Fruit fly (Drosophila melanogaster) whole organism, embryonic: ENCODE data around the gene kibra.
A peak's percentile ranks its signal among the peaks of the same experiment; 100 is the strongest.

Source experiments
- C15 ChIP-seq: fragments of 200-800 bp; sonication (Bioruptor generic); IDR thresholded peaks from 3 replicates; pipeline ENCODE4 v1.3.6; 2022; ENCODE audit warnings: missing biosample characterization, missing genetic modification characterization
- CG10366 ChIP-seq: fragments of 200-800 bp; sonication (Bioruptor generic); IDR thresholded peaks from 2 replicates; pipeline ENCODE4 v1.3.6; 2022; ENCODE audit warnings: missing biosample characterization, missing genetic modification characterization
- CG10565 ChIP-seq: fragments of 200-800 bp; sonication (Bioruptor generic); optimal IDR thresholded peaks from 3 replicates; lab custom pipeline; 2016; ENCODE audit warnings: missing biosample characterization, mild to moderate bottlenecking, missing genetic modification characterization
- CG10959 ChIP-seq: fragments of 200-800 bp; sonication (Bioruptor generic); IDR thresholded peaks from 2 replicates; pipeline ENCODE4 v1.3.6; 2022; ENCODE audit warnings: missing biosample characterization, missing genetic modification characterization
- CG11093 ChIP-seq: fragments of 200-800 bp; sonication (Bioruptor generic); IDR thresholded peaks from 3 replicates; pipeline ENCODE4 v1.3.6; 2022; ENCODE audit warnings: missing biosample characterization, missing genetic modification characterization
- CG11696 ChIP-seq: fragments of 200-800 bp; sonication (Bioruptor generic); IDR thresholded peaks from 2 replicates; pipeline ENCODE4 v1.3.6; 2022; ENCODE audit warnings: missing biosample characterization, missing genetic modification characterization
- CG11723 ChIP-seq: fragments of 200-800 bp; sonication (Bioruptor generic); optimal IDR thresholded peaks from 2 replicates; lab custom pipeline; 2017; ENCODE audit warnings: missing biosample characterization, mild to moderate bottlenecking, missing genetic modification characterization
- CG12391 ChIP-seq: fragments of 200-800 bp; sonication (Bioruptor generic); optimal IDR thresholded peaks from 3 replicates; lab custom pipeline; 2018; ENCODE audit warnings: missing biosample characterization, mild to moderate bottlenecking, missing genetic modification characterization, moderate library complexity
- CG13287 ChIP-seq: fragments of 200-800 bp; sonication (Bioruptor generic); IDR thresholded peaks from 2 replicates; pipeline ENCODE4 v1.3.6; 2022; ENCODE audit warnings: missing biosample characterization, missing genetic modification characterization; ENCODE audit not compliant: partially characterized antibody
- CG17568 ChIP-seq: fragments of 200-800 bp; sonication (Bioruptor generic); optimal IDR thresholded peaks from 2 replicates; lab custom pipeline; 2018; ENCODE audit warnings: missing biosample characterization, mild to moderate bottlenecking, missing genetic modification characterization, moderate library complexity
- CG1832 ChIP-seq: fragments of 200-800 bp; sonication (Bioruptor generic); optimal IDR thresholded peaks from 2 replicates; lab custom pipeline; 2017; ENCODE audit warnings: missing biosample characterization, mild to moderate bottlenecking, missing genetic modification characterization, inconsistent platforms
- CG18764 ChIP-seq: fragments of 200-800 bp; sonication (Bioruptor generic); optimal IDR thresholded peaks from 3 replicates; lab custom pipeline; 2016; ENCODE audit warnings: missing biosample characterization, missing genetic modification characterization
- CG2120 ChIP-seq: fragments of 200-800 bp; sonication (Bioruptor generic); optimal IDR thresholded peaks from 3 replicates; lab custom pipeline; 2016; ENCODE audit warnings: missing biosample characterization, missing genetic modification characterization
- CG3838 ChIP-seq: fragments of 200-800 bp; sonication (Bioruptor generic); optimal IDR thresholded peaks from 3 replicates; lab custom pipeline; 2016; ENCODE audit warnings: missing biosample characterization, missing genetic modification characterization
- CG4328 ChIP-seq: fragments of 200-800 bp; sonication (Bioruptor generic); optimal IDR thresholded peaks from 3 replicates; lab custom pipeline; 2017; ENCODE audit warnings: missing biosample characterization, missing genetic modification reagents, missing genetic modification characterization
- CG4360 ChIP-seq: fragments of 200-800 bp; sonication (Bioruptor generic); IDR thresholded peaks from 2 replicates; pipeline ENCODE4 v1.3.6; 2022; ENCODE audit warnings: missing biosample characterization, missing genetic modification characterization
- CG4820 ChIP-seq: fragments of 200-800 bp; sonication (Bioruptor generic); optimal IDR thresholded peaks from 3 replicates; lab custom pipeline; 2016; ENCODE audit warnings: missing biosample characterization, missing genetic modification characterization
- CG6813 ChIP-seq: fragments of 200-800 bp; sonication (Bioruptor generic); optimal IDR thresholded peaks from 2 replicates; lab custom pipeline; 2017; ENCODE audit warnings: missing biosample characterization, missing genetic modification characterization, mild to moderate bottlenecking, moderate library complexity, missing genetic modification reagents
- CG8359 ChIP-seq: fragments of 200-800 bp; sonication (Bioruptor generic); optimal IDR thresholded peaks from 2 replicates; lab custom pipeline; 2017; ENCODE audit warnings: missing biosample characterization, mild to moderate bottlenecking, missing genetic modification characterization, borderline replicate concordance
- CG9817 ChIP-seq: fragments of 200-800 bp; sonication (Bioruptor generic); optimal IDR thresholded peaks from 2 replicates; lab custom pipeline; 2018; ENCODE audit warnings: missing biosample characterization, mild to moderate bottlenecking, missing genetic modification characterization, moderate library complexity
- Hr39 ChIP-seq: fragments of >200 bp; optimal IDR thresholded peaks from 2 replicates; lab custom pipeline; 2017
- Kr ChIP-seq: fragments of 200-800 bp; sonication (Bioruptor generic); optimal IDR thresholded peaks from 2 replicates; lab custom pipeline; 2017; ENCODE audit warnings: missing biosample characterization, mild to moderate bottlenecking, missing genetic modification characterization
- Med ChIP-seq: fragments of 200-800 bp; sonication (Bioruptor generic); peaks from one replicate; lab custom pipeline; 2016; ENCODE audit warnings: missing biosample characterization, missing genetic modification characterization, mild to moderate bottlenecking, inconsistent platforms, moderate library complexity
- NFAT ChIP-seq: fragments of 200-800 bp; sonication (Bioruptor generic); IDR thresholded peaks from 2 replicates; pipeline ENCODE4 v1.3.6; 2022; ENCODE audit warnings: missing biosample characterization, missing genetic modification characterization
- Nf-YA ChIP-seq: fragments of 200-800 bp; sonication (Bioruptor generic); IDR thresholded peaks from 2 replicates; pipeline ENCODE4 v1.3.6; 2022; ENCODE audit warnings: missing biosample characterization, missing genetic modification characterization
- Optix ChIP-seq: fragments of 200-800 bp; sonication (Bioruptor generic); IDR thresholded peaks from 3 replicates; pipeline ENCODE4 v1.3.6; 2022; ENCODE audit warnings: missing biosample characterization, missing genetic modification characterization
- Pdp1 ChIP-seq, 2 experiments: fragments of 200-800 bp; sonication (Bioruptor generic); optimal IDR thresholded peaks; 3 replicates each; lab custom pipeline; 2016; ENCODE audit warnings: missing biosample characterization in 2 of 2, missing genetic modification characterization in 2 of 2, mild to moderate bottlenecking in 1 of 2, moderate library complexity in 1 of 2
- Poxn ChIP-seq: fragments of 200-800 bp; sonication (Bioruptor generic); IDR thresholded peaks from 2 replicates; pipeline ENCODE4 v1.3.6; 2022; ENCODE audit warnings: missing biosample characterization, missing genetic modification characterization
- bigmax ChIP-seq: fragments of 200-800 bp; sonication (Bioruptor generic); optimal IDR thresholded peaks from 2 replicates; lab custom pipeline; 2018; ENCODE audit warnings: missing biosample characterization, mild to moderate bottlenecking, missing genetic modification characterization
- chn ChIP-seq: fragments of 200-800 bp; sonication (Bioruptor generic); optimal IDR thresholded peaks from 2 replicates; lab custom pipeline; 2016; ENCODE audit warnings: missing biosample characterization, missing genetic modification characterization
- disco-r ChIP-seq: fragments of 200-800 bp; sonication (Bioruptor generic); optimal IDR thresholded peaks from 2 replicates; lab custom pipeline; 2016; ENCODE audit warnings: missing biosample characterization, missing genetic modification characterization
- emc ChIP-seq: fragments of 200-800 bp; sonication (Bioruptor generic); optimal IDR thresholded peaks from 2 replicates; lab custom pipeline; 2016; ENCODE audit warnings: missing biosample characterization, missing genetic modification characterization
- esg ChIP-seq: fragments of 200-800 bp; sonication (Bioruptor generic); conservative IDR thresholded peaks from 2 replicates; pipeline ENCODE4 v1.3.6; 2022; ENCODE audit warnings: missing biosample characterization, missing genetic modification characterization
- fu2 ChIP-seq: fragments of 200-800 bp; sonication (Bioruptor generic); optimal IDR thresholded peaks from 2 replicates; lab custom pipeline; 2016; ENCODE audit warnings: missing biosample characterization, missing genetic modification characterization
- gce ChIP-seq: fragments of 200-800 bp; sonication (Bioruptor generic); IDR thresholded peaks from 3 replicates; pipeline ENCODE4 v1.3.6; 2022; ENCODE audit warnings: missing biosample characterization, missing genetic modification characterization
- grn ChIP-seq: fragments of 200-800 bp; sonication (Bioruptor generic); optimal IDR thresholded peaks from 3 replicates; lab custom pipeline; 2017; ENCODE audit warnings: missing biosample characterization, missing genetic modification characterization
- gro ChIP-seq: fragments of 200-800 bp; sonication (Bioruptor generic); optimal IDR thresholded peaks from 2 replicates; lab custom pipeline; 2016; ENCODE audit warnings: missing biosample characterization, missing genetic modification characterization
- hb ChIP-seq: fragments of 200-800 bp; sonication (Bioruptor generic); IDR thresholded peaks from 3 replicates; pipeline ENCODE4 v1.3.6; 2022; ENCODE audit warnings: missing biosample characterization, missing genetic modification characterization; ENCODE audit not compliant: partially characterized antibody
- kni ChIP-seq: fragments of 200-800 bp; sonication (Bioruptor generic); optimal IDR thresholded peaks from 3 replicates; lab custom pipeline; 2017; ENCODE audit warnings: mild to moderate bottlenecking, missing biosample characterization, missing genetic modification reagents, missing genetic modification characterization
- mld ChIP-seq: fragments of 200-800 bp; sonication (Bioruptor generic); IDR thresholded peaks from 3 replicates; pipeline ENCODE4 v1.3.6; 2022; ENCODE audit warnings: missing biosample characterization, missing genetic modification characterization; ENCODE audit not compliant: partially characterized antibody
- odd ChIP-seq: fragments of 200-800 bp; sonication (Bioruptor generic); optimal IDR thresholded peaks from 2 replicates; lab custom pipeline; 2017; ENCODE audit warnings: missing biosample characterization, mild to moderate bottlenecking, missing genetic modification characterization
- rib ChIP-seq: fragments of 200-800 bp; sonication (Bioruptor generic); IDR thresholded peaks from 2 replicates; pipeline ENCODE4 v1.3.6; 2022; ENCODE audit warnings: missing biosample characterization, missing genetic modification characterization
- sug ChIP-seq: fragments of 200-800 bp; optimal IDR thresholded peaks from 2 replicates; lab custom pipeline; 2019; ENCODE audit warnings: missing biosample characterization, mild to moderate bottlenecking, missing genetic modification characterization, moderate library complexity
- tin ChIP-seq: fragments of 200-800 bp; sonication (Bioruptor generic); optimal IDR thresholded peaks from 3 replicates; lab custom pipeline; 2016; ENCODE audit warnings: missing biosample characterization, missing genetic modification characterization
- toy ChIP-seq: fragments of 200-800 bp; sonication (Bioruptor generic); IDR thresholded peaks from 2 replicates; pipeline ENCODE4 v1.3.6; 2022; ENCODE audit warnings: missing biosample characterization, missing genetic modification characterization
- zf30C ChIP-seq: fragments of 200-800 bp; sonication (Bioruptor generic); optimal IDR thresholded peaks from 3 replicates; lab custom pipeline; 2018; ENCODE audit warnings: missing biosample characterization, mild to moderate bottlenecking, missing genetic modification characterization

Gene kibra

dm6 chr3R:14655912-14656700 lies 68.0 kb downstream of the kibra start (continued):
- 0 out of 3 replicates have a peak, but pooled peaks have one; percentile 18 for TF ChIP-seq mld (GFP tag; lab: Robert Waterston, UW)
- no peak for TF ChIP-seq CG13287 (GFP tag; lab: Robert Waterston, UW)
- TF ChIP-seq hb (GFP tag; lab: Robert Waterston, UW): peak; percentile 56; the same call in 1 of the 3 replicates
- TF ChIP-seq Nf-YA (GFP tag; lab: Robert Waterston, UW): peak; percentile 66
- no peak for TF ChIP-seq CG10565
- no peak for TF ChIP-seq Hr39
- TF ChIP-seq CG18764 (GFP tag; lab: Kevin White, UChicago): no peak
- TF ChIP-seq Med (GFP tag; lab: Kevin White, UChicago): peak; percentile 85
- peak; percentile 55 for TF ChIP-seq grn (GFP tag; lab: Kevin White, UChicago)
- peak in 1 of 2 experiments; percentile 70 for TF ChIP-seq Pdp1 (GFP tag; optimal IDR thresholded peaks at IDR 0.05; lab: Kevin White, UChicago)
- no peak for TF ChIP-seq Optix (GFP tag; lab: Robert Waterston, UW)
- TF ChIP-seq CG2120: peak; percentile 0

dm6 chr3R:14654976-14655896 lies 68.8 kb downstream of the kibra start:
- TF ChIP-seq Poxn (GFP tag; lab: Robert Waterston, UW) (peak; percentile 70), chn (GFP tag; lab: Kevin White, UChicago) (peak; percentile 93), CG11093 (GFP tag; lab: Robert Waterston, UW) (peak; percentile 88), gce (GFP tag; lab: Robert Waterston, UW) (peak; percentile 86), CG8359 (GFP tag; lab: Kevin White, UChicago) (peak; percentile 83), Kr (peak; percentile 62), C15 (GFP tag; lab: Robert Waterston, UW) (peak; percentile 59; the same call in 1 of the 3 replicates), NFAT (peak; percentile 88), odd (GFP tag; lab: Kevin White, UChicago) (peak; percentile 91), CG17568 (GFP tag; lab: Kevin White, UChicago) (peak; percentile 94), CG3838 (peak; percentile 23), fu2 (GFP tag; lab: Kevin White, UChicago) (peak; percentile 90), CG10959 (GFP tag; lab: Robert Waterston, UW) (peak; percentile 89), CG10565 (peak; percentile 55), kni (GFP tag; lab: Kevin White, UChicago) (peak; percentile 91), zf30C (GFP tag; lab: Kevin White, UChicago) (peak; percentile 26), emc (peak; percentile 52), tin (GFP tag; lab: Kevin White, UChicago) (peak; percentile 91), CG11696 (GFP tag; lab: Robert Waterston, UW) (peak; percentile 78), toy (GFP tag; lab: Robert Waterston, UW) (0 out of 2 replicates have a peak, but pooled peaks have one; percentile 56), disco-r (GFP tag; lab: Kevin White, UChicago) (peak; percentile 74), bigmax (GFP tag; lab: Kevin White, UChicago) (peak; percentile 56), CG9817 (tag; lab: Kevin White, UChicago) (peak; percentile 94), CG4360 (peak; percentile 88), CG10366 (GFP tag; lab: Robert Waterston, UW) (peak; percentile 92), CG4328 (peak; percentile 93), CG1832 (GFP tag; lab: Kevin White, UChicago) (no peak), esg (peak; percentile 90), CG12391 (peak; percentile 92), CG6813 (GFP tag; lab: Kevin White, UChicago) (peak; percentile 95), CG4820 (GFP tag; lab: Kevin White, UChicago) (peak; percentile 88), rib (GFP tag; lab: Robert Waterston, UW) (peak; percentile 86), sug (tag; lab: Kevin White, UChicago) (peak; percentile 93), gro (GFP tag; lab: Kevin White, UChicago) (peak; percentile 94), CG11723 (GFP tag; lab: Kevin White, UChicago) (peak; percentile 90)
